Worm (Caenorhabditis elegans) whole organism, young adult: Measurements from ENCODE around the gene F23F1.6.

Experiments
- egl-18 ChIP-seq: fragments of 200-800 bp; sonication (Bioruptor generic); IDR thresholded peaks from 2 replicates; pipeline ENCODE4 v1.3.6; 2022; ENCODE audit warnings: missing genetic modification reagents, missing genetic modification characterization, missing compliant biosample characterization
- snpc-4 ChIP-seq, 5 experiments: fragments of 150-350 bp in 1 of 5; sonication (generic microtip) in 4 of 5; optimal IDR thresholded peaks; 2 replicates each; lab custom pipeline; 2014 to 2018; ENCODE audit warnings: missing genetic modification characterization in 5 of 5, missing biosample characterization in 3 of 5, antibody characterized with exemption in 2 of 5, mild to moderate bottlenecking in 2 of 5, missing compliant biosample characterization in 2 of 5, missing genotype in 2 of 5, moderate library complexity in 2 of 5, missing genetic modification reagents in 1 of 5

DNA sequence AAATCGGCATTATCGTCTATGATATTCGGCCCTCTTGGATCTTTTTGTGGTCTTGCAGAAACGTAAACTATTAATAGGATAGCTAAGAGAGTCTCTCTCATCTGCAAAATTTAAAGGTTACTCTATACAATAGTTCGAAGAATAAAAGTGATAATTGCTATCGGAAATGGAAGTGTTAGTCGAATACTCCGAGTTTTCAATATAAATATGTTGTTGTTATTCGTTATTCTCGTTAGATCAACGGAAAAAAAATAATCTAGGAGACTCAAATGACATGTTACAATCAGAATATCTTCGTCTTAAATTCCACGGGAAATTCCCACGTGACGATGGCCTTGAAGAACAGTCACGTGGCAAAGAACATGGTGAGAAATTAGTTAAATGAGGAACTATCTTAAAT lies 18.1 kb upstream of the F23F1.6 start, which contains the start of gene tre-5:
- TF ChIP-seq snpc-4 (GFP tag; optimal IDR thresholded peaks at IDR 0.05; lab: Kevin White, UChicago) (no peak), snpc-4 (tag; optimal IDR thresholded peaks at IDR 0.05; lab: Kevin White, UChicago) (no peak), egl-18 (GFP tag; lab: Robert Waterston, UW) (no peak)
